Worm (Caenorhabditis elegans) whole organism, early embryonic: ENCODE measurements around the gene arrd-15.

ENCODE experiments used
- B0310.2 ChIP-seq: sonication (generic microtip); optimal IDR thresholded peaks from 2 replicates; lab custom pipeline; 2016; ENCODE audit warnings: mild to moderate bottlenecking, missing genetic modification characterization, missing compliant biosample characterization
- F13C5.2 ChIP-seq: sonication (generic microtip); optimal IDR thresholded peaks from 2 replicates; lab custom pipeline; 2017; ENCODE audit warnings: mild to moderate bottlenecking, missing genetic modification characterization, inconsistent platforms, missing compliant biosample characterization
- aly-1 ChIP-seq: sonication (generic microtip); optimal IDR thresholded peaks from 2 replicates; lab custom pipeline; 2016; ENCODE audit warnings: missing genetic modification characterization, missing compliant biosample characterization
- ama-1 ChIP-seq: fragments of 150-350 bp; optimal IDR thresholded peaks from 2 replicates; lab custom pipeline; 2014
- ceh-13 ChIP-seq: fragments of 200-800 bp; sonication (Bioruptor generic); optimal IDR thresholded peaks from 2 replicates; lab custom pipeline; 2018; ENCODE audit warnings: mild to moderate bottlenecking, missing genetic modification characterization, missing compliant biosample characterization
- ceh-36 ChIP-seq: sonication (generic microtip); optimal IDR thresholded peaks from 2 replicates; lab custom pipeline; 2016; ENCODE audit warnings: missing genetic modification characterization, inconsistent platforms, missing compliant biosample characterization
- ets-7 ChIP-seq: sonication (generic microtip); optimal IDR thresholded peaks from 2 replicates; lab custom pipeline; 2016; ENCODE audit warnings: missing genotype, missing genetic modification characterization, missing compliant biosample characterization
- flt-1 ChIP-seq: fragments of 200-800 bp; sonication (Bioruptor generic); IDR thresholded peaks from 2 replicates; pipeline ENCODE4 v1.3.6; 2022; ENCODE audit warnings: missing genetic modification characterization, missing compliant biosample characterization
- hmbx-1 ChIP-seq: sonication (generic microtip); optimal IDR thresholded peaks from 2 replicates; lab custom pipeline; 2016; ENCODE audit warnings: mild to moderate bottlenecking, missing genetic modification characterization, missing compliant biosample characterization
- hmg-4 ChIP-seq: fragments of 200-800 bp; sonication (Bioruptor generic); optimal IDR thresholded peaks from 2 replicates; lab custom pipeline; 2018; ENCODE audit warnings: mild to moderate bottlenecking, missing genetic modification characterization, missing compliant biosample characterization
- hnd-1 ChIP-seq: sonication (generic microtip); optimal IDR thresholded peaks from 2 replicates; lab custom pipeline; 2016; ENCODE audit warnings: missing genetic modification characterization, missing compliant biosample characterization
- pes-1 ChIP-seq: fragments of 200-800 bp; sonication (Bioruptor generic); IDR thresholded peaks from 2 replicates; pipeline ENCODE4 v1.3.6; 2022; ENCODE audit warnings: missing genetic modification reagents, missing genetic modification characterization, missing compliant biosample characterization
- scrt-1 ChIP-seq: fragments of 200-800 bp; sonication (Bioruptor generic); IDR thresholded peaks from 2 replicates; pipeline ENCODE4 v1.3.6; 2022; ENCODE audit warnings: missing genetic modification characterization, missing compliant biosample characterization
- sea-1 ChIP-seq: fragments of 200-800 bp; sonication (Bioruptor generic); conservative IDR thresholded peaks from 2 replicates; pipeline ENCODE4 v1.3.6; 2022; ENCODE audit warnings: missing genetic modification characterization, missing compliant biosample characterization
- tbx-11 ChIP-seq: fragments of 200-800 bp; sonication (Bioruptor generic); IDR thresholded peaks from 2 replicates; pipeline ENCODE4 v1.3.6; 2022; ENCODE audit warnings: missing genetic modification characterization, missing compliant biosample characterization
- tbx-37 ChIP-seq: fragments of 200-800 bp; sonication (Bioruptor generic); conservative IDR thresholded peaks from 2 replicates; pipeline ENCODE4 v1.3.6; 2022; ENCODE audit warnings: missing genetic modification reagents, missing genetic modification characterization, missing compliant biosample characterization
- tra-4 ChIP-seq: sonication (generic microtip); optimal IDR thresholded peaks from 2 replicates; lab custom pipeline; 2017; ENCODE audit warnings: missing genetic modification characterization, missing compliant biosample characterization

Gene arrd-15

DNA sequence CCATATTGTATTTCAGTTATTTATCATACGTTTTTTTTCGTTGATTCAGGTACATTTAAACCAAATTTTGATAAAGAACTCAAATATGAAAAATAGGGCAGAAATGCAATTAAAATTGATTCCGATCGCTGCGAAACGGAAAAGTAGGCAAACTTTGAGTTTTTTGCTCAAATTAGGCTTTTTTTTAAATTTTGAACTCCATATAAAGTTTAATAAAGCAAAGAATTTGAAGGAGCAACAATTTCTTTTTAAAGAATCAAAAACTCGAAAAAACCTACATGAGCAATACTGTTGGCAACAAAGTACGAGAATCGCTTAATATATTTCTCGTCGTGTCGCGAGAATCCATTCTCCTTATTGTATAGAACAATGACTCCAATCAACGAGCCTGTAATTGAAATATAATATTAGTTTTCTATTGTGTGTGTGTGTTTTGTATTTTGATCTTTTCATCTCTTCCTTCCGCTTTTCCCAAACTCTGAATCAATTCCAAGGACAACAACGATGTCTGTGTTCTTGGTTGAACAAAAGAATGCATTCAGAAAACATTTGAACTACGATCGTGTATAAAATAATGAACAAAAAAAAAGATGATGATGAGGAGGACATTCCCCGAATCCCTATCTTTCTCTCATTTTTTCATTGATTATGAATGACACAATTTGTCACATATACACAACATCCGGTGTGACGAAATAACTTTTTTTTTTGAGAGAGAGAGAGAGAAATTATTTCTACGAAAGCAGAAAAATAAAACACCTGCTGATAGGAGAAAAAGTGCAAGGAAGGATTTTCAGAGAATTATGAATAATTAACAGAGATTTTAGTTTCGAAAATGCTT lies 48.9 kb downstream of the arrd-15 start:
- TF ChIP-seq hnd-1 (no peak), sea-1 (no peak), flt-1 (GFP tag; lab: Robert Waterston, UW) (no peak), hmg-4 (GFP tag; lab: Kevin White, UChicago) (no peak), hmbx-1 (no peak), ceh-13 (no peak), tbx-37 (GFP tag; lab: Robert Waterston, UW) (no peak), tra-4 (tag; lab: Kevin White, UChicago) (no peak), ets-7 (tag; lab: Kevin White, UChicago) (no peak), ceh-36 (tag; lab: Kevin White, UChicago) (no peak), aly-1 (tag; lab: Kevin White, UChicago) (no peak), tbx-11 (GFP tag; lab: Robert Waterston, UW) (no peak), F13C5.2 (tag; lab: Kevin White, UChicago) (no peak), B0310.2 (tag; lab: Kevin White, UChicago) (no peak), pes-1 (GFP tag; lab: Robert Waterston, UW) (no peak), scrt-1 (GFP tag; lab: Robert Waterston, UW) (no peak)

DNA sequence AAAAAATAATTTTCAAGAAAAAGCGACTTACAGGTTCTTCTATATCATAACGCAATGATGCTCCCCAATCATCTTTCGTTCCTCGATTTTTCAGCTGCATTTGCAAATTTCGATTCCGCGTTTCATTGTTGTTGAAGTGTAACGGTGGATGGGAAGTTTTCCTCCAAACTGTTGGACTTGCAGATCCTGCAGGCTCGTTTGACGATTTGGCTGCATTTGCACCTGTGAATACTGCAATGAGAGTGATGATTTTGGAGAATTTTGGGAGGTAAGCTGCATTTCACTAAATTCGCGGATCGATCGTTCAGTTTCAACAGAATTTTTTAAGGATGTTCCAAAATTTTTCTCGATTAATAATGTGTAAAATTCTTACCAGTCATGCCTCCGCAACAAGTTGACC lies 51.1 kb downstream of the arrd-15 start:
- no peak for TF ChIP-seq ama-1 (lab: Kevin White, UChicago)

DNA sequence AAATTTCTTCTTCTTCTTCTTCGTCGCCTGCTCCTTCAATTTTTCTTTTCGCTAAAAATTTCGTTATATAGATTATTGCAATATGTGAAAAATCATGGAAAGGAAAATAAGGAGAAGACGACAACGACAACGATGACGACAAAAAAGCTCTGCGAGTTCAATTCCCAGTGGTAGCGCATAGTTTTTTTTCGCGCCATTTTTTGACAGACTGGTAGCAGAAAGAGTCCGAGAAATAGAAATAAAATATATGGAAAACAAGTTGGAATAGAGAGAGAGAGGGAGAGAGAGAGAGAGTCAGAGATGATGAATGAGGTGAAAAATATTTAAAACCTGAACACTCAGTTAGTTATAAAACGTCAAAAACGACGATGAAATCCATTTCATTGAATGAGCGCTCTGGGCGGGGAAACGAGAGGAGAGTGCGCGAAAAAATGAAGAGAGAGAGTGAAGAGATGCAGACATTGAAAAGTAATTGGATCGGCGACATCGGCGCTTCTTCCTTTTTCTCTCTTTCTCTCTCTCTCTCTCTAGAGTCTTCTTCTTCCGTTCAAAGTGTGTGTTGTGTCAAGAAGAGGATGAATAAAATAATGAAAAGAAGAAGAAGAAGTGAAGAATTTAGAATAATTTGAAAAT lies 52.1 kb downstream of the arrd-15 start, which contains the start of gene pde-2:
Gene pde-2 (minus strand): TSS at position 51 of the 633 bp plus-strand sequence.
- TF ChIP-seq hmbx-1 (no peak), tbx-11 (GFP tag; lab: Robert Waterston, UW) (no peak), aly-1 (tag; lab: Kevin White, UChicago) (no peak), F13C5.2 (tag; lab: Kevin White, UChicago) (no peak), flt-1 (GFP tag; lab: Robert Waterston, UW) (no peak), hnd-1 (no peak), ceh-36 (tag; lab: Kevin White, UChicago) (no peak), ets-7 (tag; lab: Kevin White, UChicago) (no peak), tra-4 (tag; lab: Kevin White, UChicago) (no peak), B0310.2 (tag; lab: Kevin White, UChicago) (no peak), hmg-4 (GFP tag; lab: Kevin White, UChicago) (no peak), ama-1 (lab: Kevin White, UChicago) (no peak), scrt-1 (GFP tag; lab: Robert Waterston, UW) (no peak), ceh-13 (no peak), sea-1 (no peak), pes-1 (GFP tag; lab: Robert Waterston, UW) (no peak), tbx-37 (GFP tag; lab: Robert Waterston, UW) (no peak)

DNA sequence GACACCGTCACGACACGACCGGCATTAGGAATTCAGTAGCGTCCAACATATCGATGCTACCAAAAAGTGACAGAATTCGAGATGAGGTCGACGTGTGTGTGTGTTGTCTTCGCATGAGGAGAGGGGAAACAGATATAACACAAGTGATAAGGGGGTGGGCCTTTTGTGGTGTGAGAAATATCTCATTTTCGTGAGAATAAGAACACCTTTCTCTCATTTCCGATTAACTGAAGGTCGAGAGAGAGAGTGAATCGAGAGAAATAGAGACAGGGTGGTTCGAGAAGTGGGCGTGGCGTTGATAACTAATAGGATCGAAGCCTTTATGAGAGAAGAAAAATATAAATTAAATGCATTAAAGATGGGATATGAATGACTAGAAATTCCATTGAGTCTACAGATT lies 53.3 kb downstream of the arrd-15 start:
- TF ChIP-seq hmbx-1 = no peak
- TF ChIP-seq hnd-1 = no peak
- TF ChIP-seq ceh-13 = no peak
- no peak for TF ChIP-seq B0310.2 (tag; lab: Kevin White, UChicago)
- no peak for TF ChIP-seq hmg-4 (GFP tag; lab: Kevin White, UChicago)

DNA sequence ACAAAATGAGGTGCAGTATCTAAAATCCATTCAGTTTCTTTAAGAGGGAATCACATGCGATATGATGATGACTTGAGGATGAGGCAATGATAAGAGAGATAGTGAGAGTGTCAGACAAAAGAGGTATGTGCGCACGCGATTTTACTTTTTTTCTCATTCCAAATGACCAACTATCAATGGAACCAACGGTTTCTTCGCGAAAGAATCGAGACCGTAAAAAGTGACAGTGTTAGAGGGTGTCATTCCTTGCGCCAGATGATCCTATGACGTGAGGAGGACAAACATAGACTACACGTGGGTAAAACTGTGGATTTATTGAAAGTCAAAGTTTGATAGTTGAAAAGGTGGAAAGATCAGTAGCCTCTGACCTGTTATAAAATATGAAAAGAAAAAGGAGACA lies 54.0 kb downstream of the arrd-15 start:
- no peak for TF ChIP-seq scrt-1 (GFP tag; lab: Robert Waterston, UW)
- no peak for TF ChIP-seq flt-1 (GFP tag; lab: Robert Waterston, UW)
- no peak for TF ChIP-seq F13C5.2 (tag; lab: Kevin White, UChicago)
- TF ChIP-seq pes-1 (GFP tag; lab: Robert Waterston, UW) = no peak
- no peak for TF ChIP-seq hnd-1
- TF ChIP-seq tbx-11 (GFP tag; lab: Robert Waterston, UW) = no peak
- TF ChIP-seq hmg-4 (GFP tag; lab: Kevin White, UChicago) = no peak
- no peak for TF ChIP-seq ama-1 (lab: Kevin White, UChicago)
- TF ChIP-seq hmbx-1 = no peak
- no peak for TF ChIP-seq ceh-13
- TF ChIP-seq tbx-37 (GFP tag; lab: Robert Waterston, UW) = no peak
- TF ChIP-seq aly-1 (tag; lab: Kevin White, UChicago) = no peak
- TF ChIP-seq ets-7 (tag; lab: Kevin White, UChicago) = no peak
- TF ChIP-seq B0310.2 (tag; lab: Kevin White, UChicago) = no peak
- TF ChIP-seq sea-1 = no peak
- TF ChIP-seq ceh-36 (tag; lab: Kevin White, UChicago) = no peak
- TF ChIP-seq tra-4 (tag; lab: Kevin White, UChicago) = no peak

DNA sequence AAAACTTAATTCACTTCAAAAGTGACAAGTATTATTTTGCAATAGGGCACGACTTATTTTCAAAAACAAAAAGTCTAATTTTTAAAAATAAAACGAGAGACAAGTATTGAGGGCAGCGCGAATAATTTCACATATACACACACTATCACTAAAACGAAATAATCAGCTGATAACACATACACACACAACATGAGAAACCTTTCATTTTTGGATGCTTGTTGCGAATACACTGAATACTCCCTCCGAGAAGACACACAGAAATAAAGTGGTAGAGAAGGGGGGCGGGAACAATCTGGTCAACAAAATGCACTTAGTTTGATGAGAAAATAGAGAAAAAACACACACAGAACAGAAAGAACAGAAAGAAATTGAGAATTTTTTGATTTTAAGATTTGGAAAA lies 54.6 kb downstream of the arrd-15 start:
- TF ChIP-seq F13C5.2 (tag; lab: Kevin White, UChicago) (no peak), scrt-1 (GFP tag; lab: Robert Waterston, UW) (no peak), tbx-11 (GFP tag; lab: Robert Waterston, UW) (no peak), sea-1 (no peak), ets-7 (tag; lab: Kevin White, UChicago) (no peak), hmbx-1 (no peak), flt-1 (GFP tag; lab: Robert Waterston, UW) (no peak), ceh-13 (no peak)

DNA sequence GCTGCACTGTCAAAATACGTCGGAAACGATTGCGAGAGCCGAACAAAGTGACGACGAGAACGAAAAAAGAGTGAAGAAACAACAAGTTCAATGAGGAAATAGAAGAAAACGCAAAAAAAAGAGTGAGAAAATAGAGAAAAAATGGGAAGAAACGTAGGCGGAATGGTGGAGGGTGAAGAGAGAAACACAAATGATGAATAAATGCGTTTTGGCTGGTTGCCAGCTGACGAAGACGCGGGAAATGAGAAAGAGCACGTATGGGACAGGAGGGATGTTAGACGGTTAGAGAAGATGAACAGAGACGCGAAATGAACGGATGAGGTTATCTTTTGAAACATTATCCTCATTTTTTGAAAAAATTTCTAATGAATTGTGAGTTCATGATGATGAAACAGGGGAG lies 55.1 kb downstream of the arrd-15 start:
- TF ChIP-seq hmbx-1 (no peak), ets-7 (tag; lab: Kevin White, UChicago) (no peak), ama-1 (lab: Kevin White, UChicago) (no peak), hmg-4 (GFP tag; lab: Kevin White, UChicago) (no peak), ceh-13 (no peak), tbx-11 (GFP tag; lab: Robert Waterston, UW) (no peak), tra-4 (tag; lab: Kevin White, UChicago) (no peak), F13C5.2 (tag; lab: Kevin White, UChicago) (no peak), hnd-1 (no peak), aly-1 (tag; lab: Kevin White, UChicago) (no peak), flt-1 (GFP tag; lab: Robert Waterston, UW) (no peak)
